Fruit fly (Drosophila melanogaster): ENCODE results near the gene PMP34.

DNA sequence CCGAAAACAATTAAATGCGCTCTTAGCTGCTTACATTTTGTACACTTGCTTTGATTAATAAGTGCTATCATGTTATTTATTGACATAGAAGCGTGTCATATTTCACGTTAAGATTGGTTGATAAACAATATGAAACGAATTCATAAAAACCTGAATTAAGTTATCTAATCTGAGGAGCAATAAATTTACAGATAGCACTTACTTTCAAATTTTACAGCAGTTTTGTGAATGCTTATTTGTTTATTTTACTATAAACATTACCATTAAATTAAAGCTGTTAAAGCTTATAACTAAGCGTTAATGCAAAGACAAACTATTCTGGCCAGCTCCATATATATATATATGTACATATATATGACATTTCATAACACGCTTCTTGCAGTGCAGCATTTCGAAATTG, 16.5 kb upstream of the PMP34 start:
- no peak for TF ChIP-seq CG8478 (optimal IDR thresholded peaks at IDR 0.05)
- TF ChIP-seq CTCF (optimal IDR thresholded peaks at IDR 0.05), result no peak
